Fruit fly (Drosophila melanogaster): Measurements from ENCODE around the gene Chd1.

DNA sequence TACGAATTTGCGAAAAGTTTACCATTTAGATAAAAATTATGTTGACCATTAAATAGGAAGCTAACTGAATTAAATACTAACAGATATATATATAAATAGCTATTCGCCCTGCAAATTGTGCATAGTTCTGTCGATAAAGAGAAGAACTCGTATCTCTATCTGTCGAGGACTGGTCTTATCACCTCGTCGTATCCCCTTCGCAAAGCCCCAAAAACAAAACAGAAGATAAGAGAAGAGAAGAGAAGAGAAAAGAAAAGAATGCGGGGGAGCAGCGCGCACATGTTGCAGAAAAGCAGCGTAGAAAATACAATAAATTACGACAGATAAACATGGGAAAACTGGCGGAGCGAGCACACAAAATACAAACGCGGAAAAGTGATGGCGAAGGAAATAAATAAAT, 51.8 kb downstream of the Chd1 start:
- no peak for TF ChIP-seq Smox (GFP tag; optimal IDR thresholded peaks at IDR 0.05)
- TF ChIP-seq Lpt (GFP tag; optimal IDR thresholded peaks at IDR 0.05): no peak
- TF ChIP-seq CG3919 (GFP tag; optimal IDR thresholded peaks at IDR 0.05): no peak
- no peak for TF ChIP-seq vri (GFP tag; optimal IDR thresholded peaks at IDR 0.05)
- TF ChIP-seq CG6854 (GFP tag; optimal IDR thresholded peaks at IDR 0.05): no peak
- no peak for TF ChIP-seq net (GFP tag; optimal IDR thresholded peaks at IDR 0.05)
- no peak for TF ChIP-seq CG10631 (GFP tag; optimal IDR thresholded peaks at IDR 0.05)
- TF ChIP-seq CG11294 (GFP tag; IDR thresholded peaks at IDR 0.05): no peak
- no peak for TF ChIP-seq Hr39 (GFP tag; optimal IDR thresholded peaks at IDR 0.05)

Measured in whole organism, prepupa.